Worm (Caenorhabditis elegans) whole organism, late embryonic: ENCODE results near the gene R03E9.2.

ENCODE experiments used
- ceh-2 ChIP-seq: sonication (generic microtip); optimal IDR thresholded peaks from 2 replicates; lab custom pipeline; 2016; ENCODE audit warnings: missing genotype, missing genetic modification characterization, missing compliant biosample characterization
- ceh-22 ChIP-seq: sonication (generic microtip); optimal IDR thresholded peaks from 2 replicates; lab custom pipeline; 2017; ENCODE audit warnings: missing biosample characterization, missing genetic modification characterization
- pha-2 ChIP-seq: sonication (generic microtip); optimal IDR thresholded peaks from 2 replicates; lab custom pipeline; 2017; ENCODE audit warnings: mild to moderate bottlenecking, missing genetic modification characterization, missing compliant biosample characterization
- pha-4 ChIP-seq: fragments of 150-350 bp; optimal IDR thresholded peaks from 2 replicates; lab custom pipeline; 2018; ENCODE audit warnings: missing biosample characterization, missing genetic modification reagents, missing genetic modification characterization
- tbx-2 ChIP-seq: sonication (generic microtip); optimal IDR thresholded peaks from 2 replicates; lab custom pipeline; 2016; ENCODE audit warnings: missing genetic modification characterization, missing compliant biosample characterization

DNA sequence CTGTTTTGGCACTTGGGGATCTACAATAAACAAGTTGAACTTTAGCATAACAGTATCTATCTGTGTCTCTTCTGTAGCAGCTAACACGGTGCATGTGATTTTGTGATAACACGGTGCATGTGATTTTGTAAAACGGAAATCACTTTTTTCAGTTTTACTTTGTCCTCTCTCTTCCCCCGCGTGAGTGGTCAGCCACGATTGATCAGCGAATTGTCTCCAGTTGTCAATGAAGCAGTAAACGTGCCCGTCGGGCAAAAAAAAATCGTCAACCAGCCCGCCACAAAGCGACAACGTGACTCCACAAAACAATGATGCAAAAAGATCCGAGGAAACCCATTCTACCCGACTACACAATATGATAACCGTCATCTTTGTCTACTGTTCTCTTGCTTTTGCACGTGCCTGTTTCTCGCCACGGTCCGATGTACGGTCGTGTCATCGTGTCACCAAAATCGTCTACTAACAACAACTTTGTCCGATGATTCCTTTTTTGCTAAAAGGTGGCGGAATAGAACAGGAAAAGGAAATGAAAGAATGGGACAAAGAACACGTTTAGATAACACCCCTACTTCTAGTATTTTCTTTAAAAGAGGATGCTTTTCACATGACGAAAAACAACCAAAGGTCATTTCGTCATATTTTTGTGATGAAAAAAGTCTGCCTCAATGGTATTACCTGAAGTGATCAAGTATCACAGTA, 16.2 kb upstream of the R03E9.2 start:
- TF ChIP-seq pha-2 (tag; lab: Kevin White, UChicago) (no peak), ceh-22 (tag; lab: Kevin White, UChicago) (no peak), ceh-2 (tag; lab: Kevin White, UChicago) (no peak), pha-4 (tag; lab: Kevin White, UChicago) (no peak), tbx-2 (tag; lab: Kevin White, UChicago) (no peak)
